Worm (Caenorhabditis elegans): ENCODE measurements around the gene prp-39.
"Not testable (repeated sequence)": the region's sequence is repeated elsewhere in the genome, so short reads cannot be mapped to it uniquely, and the experiment has no call there.

Gene prp-39

ce11 chrV:5663317-5663716, 19.1 kb downstream of the prp-39 start, which contains the start of gene C14C11.1:
C14C11.1 (plus strand) TSS chrV:5663617.
- not testable (repeated sequence) for TF ChIP-seq let-607 (tag; optimal IDR thresholded peaks at IDR 0.05); rec-8 (tag; optimal IDR thresholded peaks at IDR 0.05); ccch-3 (GFP tag; optimal IDR thresholded peaks at IDR 0.05)

- TF ChIP-seq hlh-12 (tag; optimal IDR thresholded peaks at IDR 0.05) (no peak), F33H1.4 (GFP tag; IDR thresholded peaks at IDR 0.05) (peak; percentile 39), D2030.7 (GFP tag; IDR thresholded peaks at IDR 0.05) (peak; percentile 33; the same call in 1 of the 2 replicates), lsl-1 (GFP tag; optimal IDR thresholded peaks at IDR 0.05) (peak; percentile 66)
These were observed 21.7 kb downstream of the prp-39 start, which contains the start of the genes mut-14 and C14C11.2 for ce11 chrV:5660604-5661209. mut-14 (minus strand) TSS chrV:5660704. C14C11.2 (plus strand) TSS chrV:5661159.

ce11 chrV:5653990-5654499, 28.4 kb downstream of the prp-39 start, which contains the start of gene hex-2:
hex-2 (plus strand) TSS chrV:5654449.
- TF ChIP-seq ceh-58 (GFP tag; IDR thresholded peaks at IDR 0.05) (no peak), nhr-80 (tag; optimal IDR thresholded peaks at IDR 0.05) (peak; percentile 29), T07F8.4 (tag; optimal IDR thresholded peaks at IDR 0.05) (no peak)

- TF ChIP-seq hmg-20 (GFP tag; IDR thresholded peaks at IDR 0.05) (no peak), D2030.7 (GFP tag; IDR thresholded peaks at IDR 0.05) (no peak), bed-2 (GFP tag; IDR thresholded peaks at IDR 0.05) (no peak), tlf-1 (GFP tag; optimal IDR thresholded peaks at IDR 0.05) (no peak)
These were observed 30.5 kb downstream of the prp-39 start for ce11 chrV:5651905-5652304.

ce11 chrV:5647359-5647758, 35.1 kb downstream of the prp-39 start, which contains the start of gene C14C11.4:
C14C11.4 (plus strand) TSS chrV:5647610.
- no peak for TF ChIP-seq unc-130 (GFP tag; optimal IDR thresholded peaks at IDR 0.05)
- TF ChIP-seq ets-4 (GFP tag; optimal IDR thresholded peaks at IDR 0.05): peak; percentile 39
- no peak for TF ChIP-seq ztf-25 (GFP tag; IDR thresholded peaks at IDR 0.05)
- no peak for TF ChIP-seq rpc-1 (optimal IDR thresholded peaks at IDR 0.05)
- TF ChIP-seq rpc-1 (tag; optimal IDR thresholded peaks at IDR 0.05): no peak
- peak; percentile 86 for TF ChIP-seq nhr-80 (tag; optimal IDR thresholded peaks at IDR 0.05)

ce11 chrV:5644171-5644570, 38.3 kb downstream of the prp-39 start, which contains the start of gene srx-117:
srx-117 (plus strand) TSS chrV:5644471.
- TF ChIP-seq F55B11.4 (tag; optimal IDR thresholded peaks at IDR 0.05; ENCODE audit: borderline replicate concordance, insufficient read depth) (no peak), egl-18 (GFP tag; IDR thresholded peaks at IDR 0.05) (no peak), unc-62 (GFP tag; optimal IDR thresholded peaks at IDR 0.05) (no peak), ztf-25 (GFP tag; IDR thresholded peaks at IDR 0.05) (no peak), madf-10 (tag; optimal IDR thresholded peaks at IDR 0.05) (no peak), dpff-1 (tag; optimal IDR thresholded peaks at IDR 0.05) (no peak), F23B12.7 (tag; optimal IDR thresholded peaks at IDR 0.05; ENCODE audit: insufficient read depth) (no peak), fkh-3 (tag; optimal IDR thresholded peaks at IDR 0.05) (no peak), tbp1 (GFP tag; optimal IDR thresholded peaks at IDR 0.05) (no peak), F52B5.7 (tag; optimal IDR thresholded peaks at IDR 0.05) (no peak), efl-1 (GFP tag; optimal IDR thresholded peaks at IDR 0.05) (no peak)
